Worm (Caenorhabditis elegans) whole organism, L1 larva: ENCODE data around the gene K03B4.4.

Source experiments
- C04F5.9 ChIP-seq: sonication (generic microtip); optimal IDR thresholded peaks from 2 replicates; lab custom pipeline; 2016; ENCODE audit warnings: missing genetic modification characterization, missing compliant biosample characterization
- C16A3.4 ChIP-seq: fragments of 150-350 bp; optimal IDR thresholded peaks from 2 replicates; lab custom pipeline; 2014; ENCODE audit warnings: missing biosample characterization, missing genetic modification characterization
- C34B4.2 ChIP-seq: sonication (generic microtip); optimal IDR thresholded peaks from 2 replicates; lab custom pipeline; 2017; ENCODE audit warnings: mild to moderate bottlenecking, missing genetic modification characterization, missing compliant biosample characterization
- F16B12.6 ChIP-seq: fragments of 150-350 bp; optimal IDR thresholded peaks from 2 replicates; lab custom pipeline; 2014; ENCODE audit warnings: missing biosample characterization, missing genetic modification characterization
- aha-1 ChIP-seq: fragments of 150-350 bp; optimal IDR thresholded peaks from 2 replicates; lab custom pipeline; 2014; ENCODE audit warnings: missing biosample characterization, missing genetic modification characterization
- alr-1 ChIP-seq: fragments of 200-800 bp; sonication (Bioruptor generic); optimal IDR thresholded peaks from 2 replicates; lab custom pipeline; 2018; ENCODE audit warnings: borderline replicate concordance, mild to moderate bottlenecking, missing genetic modification characterization, missing compliant biosample characterization
- ama-1 ChIP-seq: fragments of 150-350 bp; optimal IDR thresholded peaks from 2 replicates; lab custom pipeline; 2014
- blmp-1 ChIP-seq: fragments of 150-350 bp; optimal IDR thresholded peaks from 2 replicates; lab custom pipeline; 2014; ENCODE audit warnings: missing biosample characterization, missing genetic modification characterization
- ceh-8 ChIP-seq: fragments of 200-800 bp; sonication (Bioruptor generic); optimal IDR thresholded peaks from 2 replicates; lab custom pipeline; 2018; ENCODE audit warnings: mild to moderate bottlenecking, missing genetic modification characterization, moderate library complexity, missing compliant biosample characterization
- ces-1 ChIP-seq: fragments of 150-350 bp; optimal IDR thresholded peaks from 2 replicates; lab custom pipeline; 2014; ENCODE audit warnings: missing biosample characterization, missing genetic modification reagents, missing genetic modification characterization
- dpl-1 ChIP-seq, 3 experiments: fragments of 150-350 bp in 2 of 3; sonication (generic microtip) in 1 of 3; optimal IDR thresholded peaks; 2 replicates each; lab custom pipeline; 2014 to 2017; ENCODE audit warnings: missing biosample characterization in 3 of 3, missing genetic modification characterization in 3 of 3, missing genetic modification reagents in 3 of 3
- dsc-1 ChIP-seq: sonication (generic microtip); optimal IDR thresholded peaks from 2 replicates; lab custom pipeline; 2016; ENCODE audit warnings: mild to moderate bottlenecking, missing genetic modification characterization, missing compliant biosample characterization
- efl-1 ChIP-seq, 4 experiments: fragments of 150-350 bp; optimal IDR thresholded peaks in 3 of 4; peaks in 1 of 4; 1 replicate in 1 of 4; 2 replicates in 3 of 4; lab custom pipeline; 2014; ENCODE audit warnings: missing biosample characterization in 2 of 4, missing genetic modification characterization in 2 of 4, missing genetic modification reagents in 2 of 4
- egl-13 ChIP-seq: sonication (generic microtip); optimal IDR thresholded peaks from 2 replicates; lab custom pipeline; 2016; ENCODE audit warnings: missing genotype, missing genetic modification reagents, missing genetic modification characterization, missing compliant biosample characterization
- elt-2 ChIP-seq: sonication (generic microtip); optimal IDR thresholded peaks from 2 replicates; lab custom pipeline; 2016; ENCODE audit warnings: missing genetic modification characterization, mild to moderate bottlenecking, inconsistent platforms, missing compliant biosample characterization, missing genetic modification reagents
- elt-3 ChIP-seq, 6 experiments: fragments of 150-350 bp in 1 of 6; sonication (generic microtip); optimal IDR thresholded peaks; 2 replicates each; lab custom pipeline; 2017 to 2018; ENCODE audit warnings: missing biosample characterization in 6 of 6, missing genetic modification characterization in 6 of 6, inconsistent platforms in 1 of 6
- fkh-8 ChIP-seq: sonication (generic microtip); optimal IDR thresholded peaks from 2 replicates; lab custom pipeline; 2016; ENCODE audit warnings: mild to moderate bottlenecking, missing genetic modification characterization, missing compliant biosample characterization
- hlh-4 ChIP-seq: sonication (generic microtip); optimal IDR thresholded peaks from 2 replicates; lab custom pipeline; 2016; ENCODE audit warnings: mild to moderate bottlenecking, missing genetic modification characterization, missing compliant biosample characterization
- irx-1 ChIP-seq: sonication (generic microtip); optimal IDR thresholded peaks from 2 replicates; lab custom pipeline; 2016; ENCODE audit warnings: missing genetic modification characterization, missing compliant biosample characterization
- jun-1 ChIP-seq: fragments of 150-350 bp; optimal IDR thresholded peaks from 2 replicates; lab custom pipeline; 2014; ENCODE audit warnings: missing biosample characterization, missing genetic modification reagents, missing genetic modification characterization
- lin-13 ChIP-seq: fragments of 150-350 bp; optimal IDR thresholded peaks from 2 replicates; lab custom pipeline; 2014; ENCODE audit warnings: missing biosample characterization, missing genetic modification reagents, missing genetic modification characterization
- lin-14 ChIP-seq: fragments of 200-800 bp; sonication (Bioruptor generic); optimal IDR thresholded peaks from 2 replicates; lab custom pipeline; 2018; ENCODE audit warnings: mild to moderate bottlenecking, missing genetic modification characterization, moderate library complexity, missing compliant biosample characterization
- mep-1 ChIP-seq: fragments of 150-350 bp; optimal IDR thresholded peaks from 2 replicates; lab custom pipeline; 2014; ENCODE audit warnings: missing biosample characterization, missing genetic modification characterization
- nhr-237 ChIP-seq: fragments of 150-350 bp; optimal IDR thresholded peaks from 2 replicates; lab custom pipeline; 2014; ENCODE audit warnings: missing biosample characterization, missing genetic modification characterization
- nhr-28 ChIP-seq: fragments of 150-350 bp; optimal IDR thresholded peaks from 2 replicates; lab custom pipeline; 2014; ENCODE audit warnings: missing biosample characterization, missing genetic modification characterization
- nhr-76 ChIP-seq: sonication (generic microtip); optimal IDR thresholded peaks from 2 replicates; lab custom pipeline; 2017; ENCODE audit warnings: missing biosample characterization, missing genetic modification characterization
- nhr-85 ChIP-seq: sonication (generic microtip); peaks from one replicate; lab custom pipeline; 2016; ENCODE audit warnings: missing genetic modification characterization, inconsistent platforms, missing compliant biosample characterization
- nhr-90 ChIP-seq: sonication (generic microtip); optimal IDR thresholded peaks from 2 replicates; lab custom pipeline; 2016; ENCODE audit warnings: mild to moderate bottlenecking, missing genetic modification characterization, missing compliant biosample characterization; ENCODE audit not compliant: poor library complexity
- pag-3 ChIP-seq: sonication (generic microtip); optimal IDR thresholded peaks from 2 replicates; lab custom pipeline; 2017; ENCODE audit warnings: missing genetic modification characterization, mild to moderate bottlenecking, missing compliant biosample characterization, antibody characterized with exemption, borderline replicate concordance; ENCODE audit not compliant: insufficient read depth
- pax-3 ChIP-seq: fragments of 200-800 bp; sonication (Bioruptor generic); optimal IDR thresholded peaks from 2 replicates; lab custom pipeline; 2018; ENCODE audit warnings: mild to moderate bottlenecking, missing genetic modification characterization, moderate library complexity, missing compliant biosample characterization
- pqm-1 ChIP-seq: sonication (generic microtip); optimal IDR thresholded peaks from 3 replicates; lab custom pipeline; 2017; ENCODE audit warnings: missing biosample characterization, missing genetic modification characterization
- snpc-4 ChIP-seq: fragments of 150-350 bp; optimal IDR thresholded peaks from 2 replicates; lab custom pipeline; 2014; ENCODE audit warnings: missing biosample characterization, missing genetic modification characterization
- sox-4 ChIP-seq: sonication (generic microtip); optimal IDR thresholded peaks from 2 replicates; lab custom pipeline; 2016; ENCODE audit warnings: missing genetic modification characterization, missing compliant biosample characterization
- swsn-7 ChIP-seq: sonication (generic microtip); optimal IDR thresholded peaks from 2 replicates; lab custom pipeline; 2016; ENCODE audit warnings: missing genetic modification characterization, missing compliant biosample characterization
- tbx-2 ChIP-seq: sonication (generic microtip); optimal IDR thresholded peaks from 2 replicates; lab custom pipeline; 2016; ENCODE audit warnings: missing genetic modification characterization, missing compliant biosample characterization
- tlp-1 ChIP-seq: fragments of 150-350 bp; optimal IDR thresholded peaks from 2 replicates; lab custom pipeline; 2014; ENCODE audit warnings: missing biosample characterization, missing genetic modification characterization
- unc-130 ChIP-seq: fragments of 150-350 bp; optimal IDR thresholded peaks from 2 replicates; lab custom pipeline; 2017; ENCODE audit warnings: missing biosample characterization, missing genetic modification characterization, inconsistent platforms
- vab-15 ChIP-seq: sonication (generic microtip); optimal IDR thresholded peaks from 2 replicates; lab custom pipeline; 2017; ENCODE audit warnings: missing genotype, mild to moderate bottlenecking, missing genetic modification characterization, missing compliant biosample characterization
- xbp-1 ChIP-seq: sonication (generic microtip); optimal IDR thresholded peaks from 2 replicates; lab custom pipeline; 2016; ENCODE audit warnings: missing genetic modification characterization, missing compliant biosample characterization
- ztf-11 ChIP-seq, 2 experiments: sonication (generic microtip); optimal IDR thresholded peaks; 2 replicates each; lab custom pipeline; 2016 to 2017; ENCODE audit warnings: missing genetic modification characterization in 2 of 2, missing biosample characterization in 1 of 2, missing compliant biosample characterization in 1 of 2

Gene K03B4.4

DNA sequence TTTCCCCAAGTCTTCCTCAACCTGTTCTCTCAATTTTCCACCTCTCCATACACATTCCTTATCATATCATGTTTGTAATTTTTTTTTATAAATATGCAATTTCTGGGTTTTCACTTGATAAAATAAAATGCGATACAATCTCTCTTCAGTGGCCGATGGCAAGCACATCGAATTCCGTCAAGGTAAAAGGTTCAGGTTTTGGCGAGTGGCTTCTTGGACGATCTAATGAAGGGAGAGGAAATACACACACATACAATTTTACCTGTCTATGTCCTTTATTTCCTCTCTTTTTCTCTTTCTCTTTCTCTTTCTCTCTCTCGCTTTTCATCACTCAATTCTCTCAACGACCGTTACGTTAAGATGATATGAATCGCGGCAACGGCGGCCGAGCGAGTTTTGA lies 30.3 kb upstream of the K03B4.4 start (continued):
- TF ChIP-seq alr-1 (tag; lab: Kevin White, UChicago), result no peak
- peak; percentile 86 for TF ChIP-seq blmp-1 (tag; lab: Kevin White, UChicago)
- TF ChIP-seq jun-1 (tag; lab: Kevin White, UChicago), result no peak
- no peak for TF ChIP-seq hlh-4 (tag; lab: Kevin White, UChicago)
- peak; percentile 11 for TF ChIP-seq elt-2
- no peak for TF ChIP-seq pax-3 (tag; lab: Kevin White, UChicago)
- TF ChIP-seq xbp-1 (tag; lab: Kevin White, UChicago), result no peak
- TF ChIP-seq C16A3.4 (tag; lab: Kevin White, UChicago), result no peak
- TF ChIP-seq efl-1 (optimal IDR thresholded peaks at IDR 0.05; lab: Kevin White, UChicago), result no peak
- peak in 1 of 2 experiments; percentile 45 for TF ChIP-seq efl-1 (GFP tag; optimal IDR thresholded peaks at IDR 0.05 in 1 of 2; lab: Kevin White, UChicago)
- TF ChIP-seq ama-1 (lab: Kevin White, UChicago), result no peak
- no peak for TF ChIP-seq egl-13 (tag; lab: Kevin White, UChicago)
- no peak for TF ChIP-seq nhr-76 (tag; lab: Kevin White, UChicago)
- no peak for TF ChIP-seq tbx-2 (tag; lab: Kevin White, UChicago)
- TF ChIP-seq lin-14 (GFP tag; lab: Kevin White, UChicago), result no peak
- TF ChIP-seq elt-3 (tag; optimal IDR thresholded peaks at IDR 0.05; lab: Kevin White, UChicago), result peak in 3 of 6 experiments; percentile 15 to 54 (median 48)
- no peak for TF ChIP-seq swsn-7 (tag; lab: Kevin White, UChicago)
- TF ChIP-seq, all 84 proteins: peak for 9

DNA sequence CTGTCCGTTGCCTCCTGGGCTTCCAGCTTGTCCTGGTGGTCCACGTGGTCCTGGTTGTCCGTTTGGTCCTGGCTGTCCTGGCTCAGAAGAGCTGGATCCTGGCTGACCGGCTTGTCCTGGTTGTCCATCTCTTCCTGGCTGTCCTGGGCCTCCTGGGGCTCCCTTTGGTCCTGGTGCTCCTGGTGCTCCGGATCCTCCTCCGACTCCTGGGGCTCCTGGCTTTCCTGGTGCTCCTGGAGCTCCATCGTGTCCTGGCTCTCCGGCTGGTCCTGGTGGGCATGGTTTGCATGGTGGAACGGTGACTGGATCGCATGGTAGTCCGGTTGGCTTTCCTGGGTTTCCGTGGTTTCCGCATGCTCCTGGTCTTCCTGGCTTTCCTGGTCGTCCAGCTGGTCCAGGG lies 28.7 kb upstream of the K03B4.4 start:
- TF ChIP-seq jun-1 (tag; lab: Kevin White, UChicago) (no peak), ceh-8 (GFP tag; lab: Kevin White, UChicago) (peak; percentile 49)

DNA sequence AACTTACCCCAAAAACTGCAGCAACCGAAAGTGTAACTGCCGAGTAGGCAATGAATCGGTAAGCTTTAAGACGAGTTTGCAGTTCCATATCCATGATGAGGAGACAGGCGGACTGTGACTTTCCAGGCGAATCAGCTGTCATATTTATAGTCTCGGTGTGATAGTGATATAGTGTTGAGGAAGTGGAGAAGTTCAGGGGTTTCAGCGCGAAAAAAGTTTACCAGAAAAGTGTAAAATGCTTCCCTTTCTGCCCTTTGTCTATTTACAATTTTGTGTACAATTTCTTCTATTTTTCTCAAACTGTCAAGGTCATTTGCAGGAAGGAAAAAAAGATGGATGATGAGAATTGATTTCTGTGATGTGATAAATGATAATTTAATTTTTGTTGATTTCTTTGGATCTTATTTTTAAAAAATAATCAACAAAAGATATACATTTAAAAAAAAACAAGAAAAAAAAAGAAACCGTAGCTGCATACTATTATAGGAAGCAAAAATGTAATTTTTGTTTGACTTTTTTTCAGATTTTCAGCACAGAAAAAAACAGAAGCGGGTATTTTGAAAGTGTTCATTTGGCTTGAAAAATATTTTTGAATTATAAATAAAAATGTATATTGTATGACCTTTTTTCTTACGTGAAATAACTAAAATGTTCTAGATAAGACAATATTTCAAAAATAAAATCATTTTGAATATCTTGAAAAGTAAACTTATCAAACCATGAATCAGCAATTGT lies 27.7 kb upstream of the K03B4.4 start, which contains the start of the genes col-139 and F41F3.1:
Gene col-139, minus strand, starts transcription at position 101 of the 735 bp plus-strand sequence.
Gene F41F3.1, plus strand, starts transcription at position 685 of the 735 bp plus-strand sequence.
- TF ChIP-seq nhr-237 (tag; lab: Kevin White, UChicago) (no peak), pag-3 (tag; lab: Kevin White, UChicago) (no peak), sox-4 (tag; lab: Kevin White, UChicago) (no peak), aha-1 (no peak), jun-1 (tag; lab: Kevin White, UChicago) (no peak), C04F5.9 (tag; lab: Kevin White, UChicago) (no peak), vab-15 (tag; lab: Kevin White, UChicago) (no peak), lin-13 (GFP tag; lab: Kevin White, UChicago) (no peak), F16B12.6 (tag; lab: Kevin White, UChicago) (no peak), fkh-8 (tag; lab: Kevin White, UChicago) (no peak), nhr-90 (tag; lab: Kevin White, UChicago) (no peak), tlp-1 (tag; lab: Kevin White, UChicago) (no peak), irx-1 (no peak), dsc-1 (tag; lab: Kevin White, UChicago) (no peak), ces-1 (GFP tag; lab: Kevin White, UChicago) (no peak), ama-1 (lab: Kevin White, UChicago) (no peak), xbp-1 (tag; lab: Kevin White, UChicago) (no peak), efl-1 (optimal IDR thresholded peaks at IDR 0.05; lab: Kevin White, UChicago) (no peak), efl-1 (GFP tag; optimal IDR thresholded peaks at IDR 0.05 in 1 of 2; lab: Kevin White, UChicago) (no peak), dpl-1 (GFP tag; optimal IDR thresholded peaks at IDR 0.05; lab: Kevin White, UChicago) (no peak), ztf-11 (tag; optimal IDR thresholded peaks at IDR 0.05; lab: Kevin White, UChicago) (no peak)

DNA sequence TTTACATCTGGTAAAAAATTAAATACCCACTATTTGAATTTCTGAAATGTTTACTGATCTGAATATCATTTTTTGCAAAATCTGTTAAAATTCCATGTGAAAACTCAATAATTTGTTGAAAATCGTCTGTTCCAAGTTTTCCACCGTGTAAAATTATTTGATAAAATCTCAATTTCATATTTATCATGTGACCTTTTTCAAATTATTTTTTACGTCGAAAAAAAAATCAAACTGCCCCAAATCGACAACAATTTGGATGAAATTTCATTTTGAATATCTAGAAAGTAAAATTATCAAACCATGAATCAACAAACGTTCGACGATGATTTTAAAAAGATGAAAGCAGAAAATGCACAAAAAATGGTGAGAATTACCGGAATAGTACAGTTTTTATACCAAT lies 26.6 kb upstream of the K03B4.4 start, which contains the start of gene F41F3.9:
Gene F41F3.9, plus strand, starts transcription at position 301 of the 400 bp plus-strand sequence.
- no peak for TF ChIP-seq mep-1 (tag; lab: Kevin White, UChicago)
- no peak for TF ChIP-seq pag-3 (tag; lab: Kevin White, UChicago)
- no peak for TF ChIP-seq pqm-1 (tag; lab: Kevin White, UChicago)
- no peak for TF ChIP-seq C16A3.4 (tag; lab: Kevin White, UChicago)
- no peak for TF ChIP-seq vab-15 (tag; lab: Kevin White, UChicago)
- TF ChIP-seq nhr-28 (tag; lab: Kevin White, UChicago), result no peak
- no peak for TF ChIP-seq snpc-4
- TF ChIP-seq unc-130 (tag; lab: Kevin White, UChicago), result no peak
- TF ChIP-seq C04F5.9 (tag; lab: Kevin White, UChicago), result no peak
- no peak for TF ChIP-seq nhr-85
- TF ChIP-seq C34B4.2, result no peak
- TF ChIP-seq, all 84 proteins: peak for 0
